Worm (Caenorhabditis elegans): Measurements from ENCODE around the gene pmp-3.
A peak's percentile ranks its signal among the peaks of the same experiment; 100 is the strongest.

The pmp-3 gene

DNA sequence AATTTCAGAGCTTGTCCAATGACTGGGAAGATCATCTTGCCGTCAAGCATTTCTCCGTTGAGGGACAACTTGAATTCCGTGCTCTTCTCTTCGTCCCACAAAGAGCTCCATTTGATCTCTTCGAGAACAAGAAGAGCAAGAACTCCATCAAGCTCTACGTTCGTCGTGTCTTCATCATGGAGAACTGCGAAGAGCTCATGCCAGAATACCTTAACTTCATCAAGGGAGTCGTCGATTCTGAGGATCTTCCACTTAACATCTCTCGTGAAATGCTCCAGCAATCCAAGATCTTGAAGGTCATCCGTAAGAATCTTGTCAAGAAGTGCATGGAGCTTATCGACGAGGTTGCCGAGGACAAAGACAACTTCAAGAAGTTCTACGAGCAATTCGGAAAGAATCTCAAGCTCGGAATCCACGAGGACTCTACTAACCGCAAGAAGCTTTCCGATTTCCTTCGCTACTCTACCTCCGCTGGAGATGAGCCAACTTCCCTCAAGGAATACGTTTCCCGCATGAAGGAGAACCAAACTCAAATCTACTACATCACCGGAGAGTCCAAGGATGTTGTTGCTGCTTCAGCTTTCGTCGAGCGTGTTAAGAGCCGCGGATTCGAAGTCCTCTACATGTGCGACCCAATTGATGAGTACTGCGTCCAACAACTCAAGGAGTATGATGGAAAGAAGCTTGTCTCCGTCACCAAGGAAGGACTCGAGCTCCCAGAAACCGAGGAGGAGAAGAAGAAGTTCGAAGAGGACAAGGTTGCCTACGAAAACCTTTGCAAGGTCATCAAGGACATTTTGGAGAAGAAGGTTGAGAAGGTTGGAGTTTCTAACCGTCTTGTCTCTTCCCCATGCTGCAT lies 40.8 kb downstream of the pmp-3 start:
- TF ChIP-seq lin-40 (tag; optimal IDR thresholded peaks at IDR 0.05), result no peak
- peak; percentile 33; the same call in 1 of the 2 replicates for TF ChIP-seq cebp-2 (GFP tag; IDR thresholded peaks at IDR 0.05)
- no peak for TF ChIP-seq athp-1 (tag; optimal IDR thresholded peaks at IDR 0.05)
- TF ChIP-seq snpc-3.4 (tag; optimal IDR thresholded peaks at IDR 0.05), result peak; percentile 26
- TF ChIP-seq zfh-2 (GFP tag; conservative IDR thresholded peaks at IDR 0.05), result 0 out of 2 replicates have a peak, but pooled peaks have one; percentile 54
- no peak for TF ChIP-seq ceh-40 (GFP tag; IDR thresholded peaks at IDR 0.05)
- 0 out of 2 replicates have a peak, but pooled peaks have one; percentile 15 for TF ChIP-seq bed-1 (GFP tag; IDR thresholded peaks at IDR 0.05)
- no peak for TF ChIP-seq ZK185.1 (tag; optimal IDR thresholded peaks at IDR 0.05; ENCODE audit: poor library complexity, severe bottlenecking)
- TF ChIP-seq snpc-4 (GFP tag; optimal IDR thresholded peaks at IDR 0.05), result no peak
- peak in 1 of 4 experiments; percentile 30 for TF ChIP-seq snpc-4 (tag; optimal IDR thresholded peaks at IDR 0.05)
- peak; percentile 5 for TF ChIP-seq B0336.3 (GFP tag; IDR thresholded peaks at IDR 0.05)
- TF ChIP-seq sptf-2 (GFP tag; optimal IDR thresholded peaks at IDR 0.05), result no peak
- TF ChIP-seq ztf-6 (GFP tag; IDR thresholded peaks at IDR 0.05), result peak; percentile 17; the same call in 1 of the 2 replicates
- peak; percentile 7; the same call in 1 of the 2 replicates for TF ChIP-seq nfyb-1 (GFP tag; IDR thresholded peaks at IDR 0.05)
- TF ChIP-seq lsl-1 (GFP tag; optimal IDR thresholded peaks at IDR 0.05), result peak; percentile 29
- peak; percentile 40; the same call in 1 of the 2 replicates for TF ChIP-seq mcd-1 (GFP tag; IDR thresholded peaks at IDR 0.05)
- peak; percentile 28; the same call in 1 of the 2 replicates for TF ChIP-seq Y53G8AR.9 (GFP tag; conservative IDR thresholded peaks at IDR 0.05)
- TF ChIP-seq Y95B8A.8 (GFP tag; IDR thresholded peaks at IDR 0.05), result peak; percentile 7; the same call in 1 of the 2 replicates
- TF ChIP-seq ama-1 (optimal IDR thresholded peaks at IDR 0.05), result peak; percentile 65
- TF ChIP-seq ama-1 (GFP tag; optimal IDR thresholded peaks at IDR 0.05), result no peak
- no peak for TF ChIP-seq him-1 (tag; optimal IDR thresholded peaks at IDR 0.05)
- peak; percentile 23 for TF ChIP-seq Y56A3A.18 (GFP tag; IDR thresholded peaks at IDR 0.05)
- TF ChIP-seq madf-6 (GFP tag; IDR thresholded peaks at IDR 0.05), result peak; percentile 5; the same call in 1 of the 2 replicates
- peak; percentile 9 for TF ChIP-seq dox-1 (GFP tag; IDR thresholded peaks at IDR 0.05)
- TF ChIP-seq hsf-1 (GFP tag; IDR thresholded peaks at IDR 0.05), result peak; percentile 66
- no peak for TF ChIP-seq atf-7 (tag; optimal IDR thresholded peaks at IDR 0.05)
- TF ChIP-seq cebp-1 (GFP tag; IDR thresholded peaks at IDR 0.05), result no peak
- peak; percentile 12 for TF ChIP-seq cebp-1 (tag; optimal IDR thresholded peaks at IDR 0.05)

DNA sequence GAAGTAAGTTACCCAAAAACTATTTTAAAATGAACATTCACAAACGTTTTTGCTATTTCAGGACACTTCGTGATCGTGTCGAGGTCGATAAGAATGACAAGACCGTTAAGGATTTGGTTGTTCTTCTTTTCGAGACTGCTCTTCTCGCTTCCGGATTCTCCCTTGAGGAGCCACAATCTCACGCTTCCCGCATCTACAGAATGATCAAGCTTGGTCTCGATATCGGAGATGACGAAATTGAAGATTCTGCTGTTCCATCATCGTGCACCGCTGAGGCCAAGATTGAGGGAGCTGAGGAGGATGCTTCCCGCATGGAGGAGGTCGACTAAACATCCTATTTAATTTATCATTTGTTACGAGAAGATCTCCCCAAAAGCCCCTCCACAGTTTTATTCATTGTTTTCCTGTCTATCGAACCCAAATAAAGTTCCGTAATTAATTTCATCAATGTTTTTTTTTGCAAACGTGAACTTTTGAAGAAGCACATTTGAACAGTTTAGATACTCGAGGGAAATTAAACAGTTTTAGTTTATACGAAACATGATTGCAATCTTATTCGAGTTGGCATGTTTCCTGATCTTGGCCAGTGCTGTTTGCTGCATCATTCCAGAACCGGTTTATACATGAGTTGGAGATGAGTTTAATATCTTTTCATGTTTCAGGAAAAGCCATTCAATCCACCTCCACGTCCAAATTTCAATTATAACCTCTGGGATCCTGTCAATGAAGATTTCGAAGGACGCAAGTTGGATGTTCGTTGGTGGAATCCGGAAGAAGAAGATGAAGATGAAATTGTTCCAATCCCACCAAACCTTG lies 41.8 kb downstream of the pmp-3 start, which contains the start of gene C47E8.11:
TSS of gene C47E8.11 (plus strand) at position 520 of the 816 bp plus-strand sequence.
- TF ChIP-seq gei-17 (GFP tag; optimal IDR thresholded peaks at IDR 0.05), result peak; percentile 42
- peak; percentile 85 for TF ChIP-seq pbrm-1 (GFP tag; IDR thresholded peaks at IDR 0.05)
- no peak for TF ChIP-seq ceh-27 (GFP tag; optimal IDR thresholded peaks at IDR 0.05)
- no peak for TF ChIP-seq mxl-1 (tag; optimal IDR thresholded peaks at IDR 0.05)
- TF ChIP-seq unc-130 (GFP tag; optimal IDR thresholded peaks at IDR 0.05), result peak; percentile 46
- TF ChIP-seq madf-3 (GFP tag; IDR thresholded peaks at IDR 0.05), result peak; percentile 72; the same call in 1 of the 2 replicates
- TF ChIP-seq bed-1 (GFP tag; IDR thresholded peaks at IDR 0.05), result no peak
- TF ChIP-seq akir-1 (GFP tag; optimal IDR thresholded peaks at IDR 0.05), result no peak
- TF ChIP-seq sptf-2 (GFP tag; optimal IDR thresholded peaks at IDR 0.05), result peak; percentile 16
- TF ChIP-seq K12H6.12 (tag; optimal IDR thresholded peaks at IDR 0.05), result peak; percentile 39
- TF ChIP-seq dox-1 (GFP tag; IDR thresholded peaks at IDR 0.05), result peak; percentile 76
- no peak for TF ChIP-seq T26A5.8 (tag; optimal IDR thresholded peaks at IDR 0.05)
- no peak for TF ChIP-seq nhr-90 (tag; optimal IDR thresholded peaks at IDR 0.05)
- peak; percentile 92 for TF ChIP-seq Y56A3A.18 (GFP tag; IDR thresholded peaks at IDR 0.05)
- TF ChIP-seq snpc-3.4 (tag; optimal IDR thresholded peaks at IDR 0.05), result peak; percentile 88
- TF ChIP-seq ztf-26 (tag; optimal IDR thresholded peaks at IDR 0.05), result peak; percentile 74
- TF ChIP-seq tbp1 (GFP tag; optimal IDR thresholded peaks at IDR 0.05), result peak; percentile 67
- TF ChIP-seq K11D2.4 (GFP tag; IDR thresholded peaks at IDR 0.05), result no peak
- TF ChIP-seq hmg-1.2 (GFP tag; IDR thresholded peaks at IDR 0.05), result peak; percentile 36; the same call in 1 of the 2 replicates
- peak; percentile 52 for TF ChIP-seq lsl-1 (GFP tag; optimal IDR thresholded peaks at IDR 0.05)
- no peak for TF ChIP-seq aptf-3 (GFP tag; IDR thresholded peaks at IDR 0.05)
- TF ChIP-seq lin-40 (tag; optimal IDR thresholded peaks at IDR 0.05), result peak; percentile 52
- peak; percentile 60 for TF ChIP-seq madf-10 (tag; optimal IDR thresholded peaks at IDR 0.05)
- peak; percentile 68 for TF ChIP-seq Y53G8AR.9 (GFP tag; conservative IDR thresholded peaks at IDR 0.05)

Data from whole organism, young adult.